Fruit fly (Drosophila melanogaster) whole organism, embryonic: ENCODE data around the gene Sf3b3.
A peak's percentile ranks its signal among the peaks of the same experiment; 100 is the strongest.

Experiments used
- Atf-2 ChIP-seq: fragments of 200-800 bp; sonication (Bioruptor generic); optimal IDR thresholded peaks from 2 replicates; lab custom pipeline; 2016; ENCODE audit warnings: missing biosample characterization, missing genetic modification characterization
- CG1024 ChIP-seq: fragments of 200-800 bp; sonication (Bioruptor generic); IDR thresholded peaks from 2 replicates; pipeline ENCODE4 v1.3.6; 2022; ENCODE audit warnings: missing biosample characterization, missing genetic modification characterization
- CG11085 ChIP-seq: fragments of 200-800 bp; sonication (Bioruptor generic); IDR thresholded peaks from 2 replicates; pipeline ENCODE4 v1.3.6; 2022; ENCODE audit warnings: missing biosample characterization, missing genetic modification characterization
- CG11247 ChIP-seq: fragments of 200-800 bp; sonication (Bioruptor generic); IDR thresholded peaks from 2 replicates; pipeline ENCODE4 v1.3.6; 2022; ENCODE audit warnings: missing biosample characterization, missing genetic modification characterization
- CG13894 ChIP-seq: fragments of 200-800 bp; sonication (Bioruptor generic); optimal IDR thresholded peaks from 3 replicates; lab custom pipeline; 2018; ENCODE audit warnings: missing biosample characterization, mild to moderate bottlenecking, missing genetic modification characterization, moderate library complexity
- CG15514 ChIP-seq: fragments of 200-800 bp; sonication (Bioruptor generic); optimal IDR thresholded peaks from 3 replicates; lab custom pipeline; 2017; ENCODE audit warnings: missing biosample characterization, missing genetic modification characterization, mild to moderate bottlenecking, moderate library complexity, missing genetic modification reagents
- CG16779 ChIP-seq: fragments of 200-800 bp; sonication (Bioruptor generic); IDR thresholded peaks from 2 replicates; pipeline ENCODE4 v1.3.6; 2022; ENCODE audit warnings: missing biosample characterization, missing genetic modification characterization
- CG32532 ChIP-seq: fragments of 200-800 bp; sonication (Bioruptor generic); IDR thresholded peaks from 2 replicates; pipeline ENCODE4 v1.3.6; 2022; ENCODE audit warnings: missing biosample characterization, missing genetic modification characterization
- CG32767 ChIP-seq: fragments of 200-800 bp; sonication (Bioruptor generic); IDR thresholded peaks from 2 replicates; pipeline ENCODE4 v1.3.6; 2022; ENCODE audit warnings: missing biosample characterization, missing genetic modification characterization
- CG4328 ChIP-seq: fragments of 200-800 bp; sonication (Bioruptor generic); optimal IDR thresholded peaks from 3 replicates; lab custom pipeline; 2017; ENCODE audit warnings: missing biosample characterization, missing genetic modification reagents, missing genetic modification characterization
- CG5953 ChIP-seq: fragments of 200-800 bp; sonication (Bioruptor generic); IDR thresholded peaks from 2 replicates; pipeline ENCODE4 v1.3.6; 2022; ENCODE audit warnings: missing biosample characterization, missing genetic modification characterization
- CG9932 ChIP-seq: fragments of 200-800 bp; sonication (Bioruptor generic); IDR thresholded peaks from 2 replicates; pipeline ENCODE4 v1.3.6; 2022; ENCODE audit warnings: missing biosample characterization, missing genetic modification characterization
- D19B ChIP-seq: fragments of 200-800 bp; sonication (Bioruptor generic); optimal IDR thresholded peaks from 2 replicates; lab custom pipeline; 2017; ENCODE audit warnings: missing biosample characterization, mild to moderate bottlenecking, missing genetic modification characterization
- E2f1 ChIP-seq: fragments of 200-800 bp; sonication (Bioruptor generic); IDR thresholded peaks from 2 replicates; pipeline ENCODE4 v1.3.6; 2022; ENCODE audit warnings: missing biosample characterization, missing genetic modification characterization
- ERR ChIP-seq: fragments of 200-800 bp; sonication (Bioruptor generic); optimal IDR thresholded peaks from 2 replicates; lab custom pipeline; 2016; ENCODE audit warnings: missing biosample characterization, missing genetic modification characterization
- GATAe ChIP-seq: fragments of 200-800 bp; sonication (Bioruptor generic); conservative IDR thresholded peaks from 2 replicates; pipeline ENCODE4 v1.3.6; 2022; ENCODE audit warnings: missing biosample characterization, missing genetic modification characterization
- Hmr ChIP-seq: fragments of 200-800 bp; sonication (Bioruptor generic); optimal IDR thresholded peaks from 3 replicates; lab custom pipeline; 2017; ENCODE audit warnings: mild to moderate bottlenecking, missing biosample characterization, missing genetic modification reagents, missing genetic modification characterization
- Hmx ChIP-seq: fragments of 200-800 bp; sonication (Bioruptor generic); optimal IDR thresholded peaks from 2 replicates; lab custom pipeline; 2016; ENCODE audit warnings: missing biosample characterization, missing genetic modification characterization
- Kr ChIP-seq: fragments of 200-800 bp; sonication (Bioruptor generic); optimal IDR thresholded peaks from 2 replicates; lab custom pipeline; 2017; ENCODE audit warnings: missing biosample characterization, mild to moderate bottlenecking, missing genetic modification characterization
- Lim3 ChIP-seq: fragments of 200-800 bp; sonication (Bioruptor generic); IDR thresholded peaks from 2 replicates; pipeline ENCODE4 v1.3.6; 2022; ENCODE audit warnings: missing biosample characterization, missing genetic modification characterization
- Mrtf ChIP-seq: fragments of 200-800 bp; sonication (Bioruptor generic); IDR thresholded peaks from 3 replicates; pipeline ENCODE4 v1.3.6; 2022; ENCODE audit warnings: missing biosample characterization, missing genetic modification characterization
- Nf-YC ChIP-seq: fragments of 200-800 bp; optimal IDR thresholded peaks from 3 replicates; lab custom pipeline; 2019; ENCODE audit warnings: missing biosample characterization, mild to moderate bottlenecking, missing genetic modification characterization, moderate library complexity
- Oli ChIP-seq: fragments of 200-800 bp; sonication (Bioruptor generic); optimal IDR thresholded peaks from 2 replicates; lab custom pipeline; 2018; ENCODE audit warnings: missing biosample characterization, mild to moderate bottlenecking, missing genetic modification characterization, moderate library complexity
- Pdp1 ChIP-seq, 2 experiments: fragments of 200-800 bp; sonication (Bioruptor generic); optimal IDR thresholded peaks; 3 replicates each; lab custom pipeline; 2016; ENCODE audit warnings: missing biosample characterization in 2 of 2, missing genetic modification characterization in 2 of 2, mild to moderate bottlenecking in 1 of 2, moderate library complexity in 1 of 2
- dati ChIP-seq: fragments of 200-800 bp; sonication (Bioruptor generic); IDR thresholded peaks from 2 replicates; pipeline ENCODE4 v1.3.6; 2022; ENCODE audit warnings: missing biosample characterization, missing genetic modification characterization
- eve ChIP-seq, 2 experiments: fragments of >200 bp; optimal IDR thresholded peaks; 2 replicates each; lab custom pipeline; 2017; ENCODE audit warnings: missing biosample characterization in 2 of 2, missing genetic modification characterization in 2 of 2
- exex ChIP-seq: fragments of 200-800 bp; sonication (Bioruptor generic); optimal IDR thresholded peaks from 4 replicates; lab custom pipeline; 2018; ENCODE audit warnings: missing biosample characterization, mild to moderate bottlenecking, missing genetic modification characterization, moderate library complexity
- fd64A ChIP-seq: fragments of 200-800 bp; sonication (Bioruptor generic); optimal IDR thresholded peaks from 3 replicates; lab custom pipeline; 2018; ENCODE audit warnings: missing biosample characterization, mild to moderate bottlenecking, missing genetic modification characterization
- gem ChIP-seq: fragments of 200-800 bp; sonication (Bioruptor generic); optimal IDR thresholded peaks from 2 replicates; lab custom pipeline; 2019; ENCODE audit warnings: missing biosample characterization, mild to moderate bottlenecking, missing genetic modification characterization, moderate library complexity
- grau ChIP-seq: fragments of 200-800 bp; optimal IDR thresholded peaks from 3 replicates; lab custom pipeline; 2019; ENCODE audit warnings: missing biosample characterization, mild to moderate bottlenecking, missing genetic modification characterization, moderate library complexity
- gsb-n ChIP-seq: fragments of 200-800 bp; sonication (Bioruptor generic); optimal IDR thresholded peaks from 3 replicates; lab custom pipeline; 2018; ENCODE audit warnings: missing biosample characterization, mild to moderate bottlenecking, missing genetic modification characterization
- h ChIP-seq: fragments of >200 bp; optimal IDR thresholded peaks from 2 replicates; lab custom pipeline; 2017
- mld ChIP-seq: fragments of 200-800 bp; sonication (Bioruptor generic); IDR thresholded peaks from 3 replicates; pipeline ENCODE4 v1.3.6; 2022; ENCODE audit warnings: missing biosample characterization, missing genetic modification characterization; ENCODE audit not compliant: partially characterized antibody
- nerfin-1 ChIP-seq: fragments of 200-800 bp; sonication (Bioruptor generic); optimal IDR thresholded peaks from 3 replicates; lab custom pipeline; 2019; ENCODE audit warnings: missing biosample characterization, mild to moderate bottlenecking, missing genetic modification characterization, moderate library complexity
- nmo ChIP-seq: fragments of 200-800 bp; sonication (Bioruptor generic); optimal IDR thresholded peaks from 2 replicates; lab custom pipeline; 2018; ENCODE audit warnings: missing biosample characterization, mild to moderate bottlenecking, missing genetic modification characterization, moderate library complexity
- oc ChIP-seq: fragments of 200-800 bp; sonication (Bioruptor generic); optimal IDR thresholded peaks from 2 replicates; lab custom pipeline; 2018; ENCODE audit warnings: missing biosample characterization, mild to moderate bottlenecking, missing genetic modification characterization, moderate library complexity
- onecut ChIP-seq: fragments of 200-800 bp; sonication (Bioruptor generic); IDR thresholded peaks from 2 replicates; pipeline ENCODE4 v1.3.6; 2022; ENCODE audit warnings: missing biosample characterization, missing genetic modification characterization
- phol ChIP-seq: fragments of 200-800 bp; sonication (Bioruptor generic); optimal IDR thresholded peaks from 3 replicates; lab custom pipeline; 2018; ENCODE audit warnings: missing biosample characterization, mild to moderate bottlenecking, missing genetic modification characterization, moderate library complexity
- prd ChIP-seq, 3 experiments: fragments of >200 bp in 2 of 3; fragments of 200-800 bp in 1 of 3; sonication (Bioruptor generic) in 1 of 3; optimal IDR thresholded peaks in 2 of 3; IDR thresholded peaks in 1 of 3; 2 replicates in 2 of 3; 3 replicates in 1 of 3; pipeline versions ENCODE4 v1.3.6 to Lab custom; 2017 to 2022; ENCODE audit warnings: missing biosample characterization in 1 of 3, missing genetic modification characterization in 1 of 3
- pros ChIP-seq: fragments of 200-800 bp; sonication (Bioruptor generic); optimal IDR thresholded peaks from 3 replicates; lab custom pipeline; 2019; ENCODE audit warnings: missing biosample characterization, mild to moderate bottlenecking, missing genetic modification characterization, moderate library complexity
- sna ChIP-seq: fragments of 200-800 bp; sonication (Bioruptor generic); IDR thresholded peaks from 2 replicates; pipeline ENCODE4 v1.3.6; 2022; ENCODE audit warnings: missing biosample characterization, missing genetic modification characterization; ENCODE audit not compliant: partially characterized antibody
- tap ChIP-seq: fragments of 200-800 bp; optimal IDR thresholded peaks from 3 replicates; lab custom pipeline; 2019; ENCODE audit warnings: missing biosample characterization, mild to moderate bottlenecking, missing genetic modification characterization, moderate library complexity
- tll ChIP-seq, 2 experiments: fragments of 200-800 bp in 1 of 2; fragments of >200 bp in 1 of 2; sonication (Bioruptor generic) in 1 of 2; optimal IDR thresholded peaks; 2 replicates each; lab custom pipeline; 2017 to 2019; ENCODE audit warnings: missing biosample characterization in 2 of 2, missing genetic modification characterization in 2 of 2, mild to moderate bottlenecking in 1 of 2, moderate library complexity in 1 of 2
- trem ChIP-seq: fragments of 200-800 bp; optimal IDR thresholded peaks from 3 replicates; lab custom pipeline; 2019; ENCODE audit warnings: missing biosample characterization, mild to moderate bottlenecking, missing genetic modification characterization, moderate library complexity
- tup ChIP-seq: fragments of 200-800 bp; sonication (Bioruptor generic); optimal IDR thresholded peaks from 2 replicates; lab custom pipeline; 2016; ENCODE audit warnings: missing biosample characterization, mild to moderate bottlenecking, missing genetic modification characterization, moderate library complexity
- unc-4 ChIP-seq: fragments of 200-800 bp; sonication (Bioruptor generic); IDR thresholded peaks from 2 replicates; pipeline ENCODE4 v1.3.6; 2022; ENCODE audit warnings: missing biosample characterization, missing genetic modification characterization; ENCODE audit not compliant: partially characterized antibody
- unpg ChIP-seq: fragments of 200-800 bp; sonication (Bioruptor generic); optimal IDR thresholded peaks from 3 replicates; lab custom pipeline; 2018; ENCODE audit warnings: missing biosample characterization, mild to moderate bottlenecking, missing genetic modification characterization, moderate library complexity
- vvl ChIP-seq: fragments of 200-800 bp; sonication (Bioruptor generic); IDR thresholded peaks from 2 replicates; pipeline ENCODE4 v1.3.6; 2022; ENCODE audit warnings: missing biosample characterization, missing genetic modification characterization

The Sf3b3 gene

DNA sequence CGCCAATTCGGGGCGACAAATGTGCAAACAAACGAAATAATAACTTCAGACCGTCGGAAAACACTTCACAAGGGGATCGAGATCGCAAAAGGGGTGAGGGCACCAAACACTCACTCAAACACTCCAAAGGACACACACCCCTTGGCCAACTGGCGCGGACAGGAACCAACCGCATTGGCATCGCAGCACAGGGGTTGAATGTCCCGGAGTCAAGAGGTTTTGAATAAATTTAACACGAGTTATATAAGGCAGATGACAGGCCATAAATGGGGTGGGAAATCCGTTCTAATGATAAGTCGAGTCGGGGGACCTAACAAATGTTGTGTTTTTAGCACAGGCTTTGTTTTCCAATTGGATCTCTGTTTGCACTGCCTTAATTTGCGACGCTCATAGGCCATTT lies 50.7 kb downstream of the Sf3b3 start:
- TF ChIP-seq Lim3 (GFP tag; lab: Robert Waterston, UW) (no peak), oc (tag; lab: Kevin White, UChicago) (peak; percentile 14), vvl (GFP tag; lab: Robert Waterston, UW) (peak; percentile 38; the same call in 1 of the 2 replicates), pros (GFP tag; lab: Kevin White, UChicago) (peak; percentile 83), tll (GFP tag; optimal IDR thresholded peaks at IDR 0.05; lab: Kevin White, UChicago) (peak in 1 of 2 experiments; percentile 42), Nf-YC (tag; lab: Kevin White, UChicago) (peak; percentile 5), mld (GFP tag; lab: Robert Waterston, UW) (no peak), Mrtf (GFP tag; lab: Robert Waterston, UW) (no peak), gsb-n (tag; lab: Kevin White, UChicago) (peak; percentile 13), Kr (GFP tag; lab: Kevin White, UChicago) (peak; percentile 64), fd64A (GFP tag; lab: Kevin White, UChicago) (no peak), CG16779 (no peak), Hmx (GFP tag; lab: Kevin White, UChicago) (no peak), phol (tag; lab: Kevin White, UChicago) (no peak), GATAe (no peak), CG5953 (GFP tag; lab: Robert Waterston, UW) (0 out of 2 replicates have a peak, but pooled peaks have one; percentile 10), tap (tag; lab: Kevin White, UChicago) (peak; percentile 80), CG13894 (tag; lab: Kevin White, UChicago) (no peak), CG11085 (GFP tag; lab: Robert Waterston, UW) (no peak), prd (optimal IDR thresholded peaks at IDR 0.05; lab: Kevin White, UChicago) (no peak), prd (GFP tag; IDR thresholded peaks at IDR 0.05; lab: Robert Waterston, UW) (no peak), nerfin-1 (tag; lab: Kevin White, UChicago) (peak; percentile 6), Pdp1 (GFP tag; optimal IDR thresholded peaks at IDR 0.05; lab: Kevin White, UChicago) (peak in 1 of 2 experiments; percentile 69), CG15514 (GFP tag; lab: Kevin White, UChicago) (no peak), Hmr (GFP tag; lab: Kevin White, UChicago) (peak; percentile 22)

DNA sequence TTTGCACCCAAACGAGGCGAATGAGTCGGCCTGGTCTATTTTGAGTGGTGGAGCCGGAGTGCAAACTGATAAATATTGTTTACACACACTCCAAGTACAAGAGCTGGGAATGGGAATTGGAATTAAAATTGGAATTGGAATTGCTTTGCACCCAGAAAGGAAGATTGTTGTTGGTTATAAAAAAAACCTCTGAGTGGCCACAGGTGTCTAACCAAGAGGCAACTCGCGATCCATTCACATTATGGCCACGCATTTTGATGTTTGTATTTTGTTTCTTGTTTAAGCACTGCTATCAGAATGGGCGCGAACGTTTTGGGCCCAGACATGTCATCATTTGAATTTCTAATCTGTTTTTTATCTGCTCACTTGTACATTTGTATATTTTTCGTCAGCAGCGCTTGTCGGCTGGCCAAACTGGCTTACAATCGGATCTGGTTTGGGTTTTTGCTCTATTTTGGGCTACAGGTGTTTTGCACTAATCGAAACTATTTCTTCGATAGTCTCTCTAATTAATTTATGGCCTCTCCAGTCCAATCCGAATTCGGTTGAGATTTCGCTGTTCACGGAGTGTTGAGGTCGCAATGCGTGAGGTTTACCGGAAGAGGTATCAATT lies 51.4 kb downstream of the Sf3b3 start:
- TF ChIP-seq h (lab: Kevin White, UChicago) (no peak), tup (GFP tag; lab: Kevin White, UChicago) (no peak), CG4328 (GFP tag; lab: Kevin White, UChicago) (no peak), vvl (GFP tag; lab: Robert Waterston, UW) (peak; percentile 41; the same call in 1 of the 2 replicates), nerfin-1 (tag; lab: Kevin White, UChicago) (no peak), grau (tag; lab: Kevin White, UChicago) (peak; percentile 12), D19B (GFP tag; lab: Kevin White, UChicago) (no peak), trem (no peak), Atf-2 (GFP tag; lab: Kevin White, UChicago) (no peak), Oli (no peak), CG11247 (GFP tag; lab: Robert Waterston, UW) (0 out of 2 replicates have a peak, but pooled peaks have one; percentile 5), nmo (GFP tag; lab: Kevin White, UChicago) (no peak), E2f1 (no peak), CG32767 (no peak), CG1024 (GFP tag; lab: Robert Waterston, UW) (no peak), sna (GFP tag; lab: Robert Waterston, UW) (no peak), dati (GFP tag; lab: Robert Waterston, UW) (0 out of 2 replicates have a peak, but pooled peaks have one; percentile 21), CG32532 (GFP tag; lab: Robert Waterston, UW) (peak; percentile 20; the same call in 1 of the 2 replicates), CG9932 (GFP tag; lab: Robert Waterston, UW) (peak; percentile 42), eve (GFP tag; optimal IDR thresholded peaks at IDR 0.05; lab: Kevin White, UChicago) (peak in 1 of 2 experiments; percentile 77), onecut (no peak), gem (tag; lab: Kevin White, UChicago) (peak; percentile 33), unpg (GFP tag; lab: Kevin White, UChicago) (peak; percentile 20), unc-4 (GFP tag; lab: Robert Waterston, UW) (no peak), ERR (no peak), exex (peak; percentile 96)
